Worm (Caenorhabditis elegans): ENCODE measurements around the gene F19G12.11.
"Not testable (repeated sequence)": the region's sequence is repeated elsewhere in the genome, so short reads cannot be mapped to it uniquely, and the experiment has no call there.

The F19G12.11 gene

ce11 chrX:1420524-1420923 lies 5.8 kb downstream of the F19G12.11 start (continued):
- TF ChIP-seq mxl-2 (GFP tag; conservative IDR thresholded peaks at IDR 0.05), result no peak

ce11 chrX:1419163-1419696 lies 7.1 kb downstream of the F19G12.11 start, which contains the start of gene F19G12.9:
Gene F19G12.9, plus strand, starts transcription at chrX:1419213.
- TF ChIP-seq mes-2 (tag; optimal IDR thresholded peaks at IDR 0.05; ENCODE audit: poor library complexity, severe bottlenecking), result no peak
- TF ChIP-seq lin-39 (tag; optimal IDR thresholded peaks at IDR 0.05), result no peak
- peak; percentile 89 for TF ChIP-seq lin-38 (GFP tag; IDR thresholded peaks at IDR 0.05)
- TF ChIP-seq saeg-2 (GFP tag; IDR thresholded peaks at IDR 0.05), result no peak

DNA sequence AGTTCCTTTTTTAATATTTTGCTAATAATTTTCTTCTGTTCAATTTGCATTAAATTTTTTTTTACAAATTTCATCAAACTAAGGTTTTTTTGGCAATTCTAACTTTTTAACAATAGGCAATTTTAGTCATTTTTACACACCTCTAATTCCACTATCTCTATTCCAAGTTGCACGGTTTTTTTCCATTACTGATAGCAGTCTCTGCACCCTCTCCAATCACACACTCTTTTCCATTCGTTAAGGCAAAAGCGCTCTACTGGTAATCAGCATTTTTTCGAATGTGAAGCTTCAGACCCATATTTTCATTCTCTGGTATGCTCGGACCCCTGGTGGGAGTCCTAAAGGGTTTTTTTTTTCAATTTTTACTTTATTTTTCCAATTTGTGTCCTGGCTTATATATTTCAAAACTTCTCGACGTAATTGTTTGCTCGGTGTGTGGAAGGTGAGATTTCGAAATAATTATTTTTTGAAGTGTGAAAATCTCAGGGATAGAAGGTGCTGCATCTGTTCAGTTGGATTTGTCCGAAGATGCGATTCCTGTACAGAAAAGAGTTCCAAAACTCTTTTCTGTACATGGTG lies 9.5 kb downstream of the F19G12.11 start, which contains the start of the genes F19G12.4 and F19G12.8:
TSS of gene F19G12.4 (plus strand) at position 529 of the 579 bp plus-strand sequence.
TSS of gene F19G12.8 (plus strand) at position 545 of the 579 bp plus-strand sequence.
- TF ChIP-seq nhr-25 (tag; optimal IDR thresholded peaks at IDR 0.05; ENCODE audit: borderline replicate concordance, insufficient read depth), result no peak
- no peak for TF ChIP-seq dmd-8 (GFP tag; IDR thresholded peaks at IDR 0.05)
- TF ChIP-seq nhr-28 (tag; optimal IDR thresholded peaks at IDR 0.05), result peak; percentile 48
- TF ChIP-seq daf-12 (tag; optimal IDR thresholded peaks at IDR 0.05), result no peak
- TF ChIP-seq snpc-4 (tag; optimal IDR thresholded peaks at IDR 0.05), result no peak
- no peak for TF ChIP-seq madf-9 (GFP tag; conservative IDR thresholded peaks at IDR 0.05)
- TF ChIP-seq pqm-1 (tag; optimal IDR thresholded peaks at IDR 0.05), result peak; percentile 83
- TF ChIP-seq aha-1 (tag), result peak; percentile 88

- TF ChIP-seq lin-15B (tag; optimal IDR thresholded peaks at IDR 0.05) (no peak), ztf-7 (tag; optimal IDR thresholded peaks at IDR 0.05) (no peak), unc-62 (GFP tag; optimal IDR thresholded peaks at IDR 0.05 in 1 of 2) (peak in 1 of 2 experiments; percentile 38), unc-62 (tag; optimal IDR thresholded peaks at IDR 0.05) (no peak), Y105C5A.15 (GFP tag; IDR thresholded peaks at IDR 0.05) (no peak)
Observed at ce11 chrX:1412844-1413243, 13.5 kb downstream of the F19G12.11 start, which contains the start of gene srh-19. Gene srh-19, plus strand, starts transcription at chrX:1413144.

ce11 chrX:1410552-1410951 lies 15.8 kb downstream of the F19G12.11 start, which contains the start of gene abu-2:
Gene abu-2, minus strand, starts transcription at chrX:1410652.
- TF ChIP-seq mdt-29 (GFP tag; IDR thresholded peaks at IDR 0.05) (no peak), nhr-10 (tag; optimal IDR thresholded peaks at IDR 0.05) (no peak), nhr-11 (tag; optimal IDR thresholded peaks at IDR 0.05) (no peak), dmd-8 (GFP tag; IDR thresholded peaks at IDR 0.05) (no peak), jun-1 (tag; optimal IDR thresholded peaks at IDR 0.05) (no peak), duxl-1 (tag; optimal IDR thresholded peaks at IDR 0.05; ENCODE audit: poor library complexity) (no peak), egl-43 (GFP tag; IDR thresholded peaks at IDR 0.05) (no peak), Y48G9A.11 (GFP tag; IDR thresholded peaks at IDR 0.05) (no peak), hmg-1.1 (GFP tag; IDR thresholded peaks at IDR 0.05) (no peak)

DNA sequence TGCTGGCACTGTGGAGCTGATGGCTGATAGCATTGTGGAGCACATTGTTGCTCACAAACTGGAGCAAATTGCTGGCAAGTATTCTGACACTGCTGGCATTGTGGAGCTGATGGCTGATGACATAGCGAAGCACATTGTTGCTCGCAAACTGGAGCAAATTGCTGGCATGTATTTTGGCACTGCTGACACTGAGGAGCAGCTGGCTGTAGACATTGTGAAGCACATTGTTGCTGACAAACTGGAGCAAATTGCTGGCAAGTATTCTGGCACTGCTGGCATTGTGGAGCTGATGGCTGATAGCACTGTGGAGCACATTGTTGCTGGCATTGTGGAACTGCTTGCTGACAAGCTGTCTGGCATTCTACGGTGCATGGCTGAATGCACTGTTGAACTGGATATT lies 17.1 kb downstream of the F19G12.11 start:
- peak; percentile 91 for TF ChIP-seq aha-1 (tag)
- no peak for TF ChIP-seq lin-38 (GFP tag; IDR thresholded peaks at IDR 0.05)

ce11 chrX:1403971-1404370 lies 22.4 kb downstream of the F19G12.11 start, which contains the start of gene ZK402.1:
Gene ZK402.1, plus strand, starts transcription at chrX:1404271.
- TF ChIP-seq cey-2 (tag; optimal IDR thresholded peaks at IDR 0.05; ENCODE audit: borderline replicate concordance, insufficient read depth); dmd-6 (GFP tag; IDR thresholded peaks at IDR 0.05); lim-7 (GFP tag; IDR thresholded peaks at IDR 0.05): not testable (repeated sequence)
